Worm (Caenorhabditis elegans): ENCODE data around the gene C54D10.9.

DNA sequence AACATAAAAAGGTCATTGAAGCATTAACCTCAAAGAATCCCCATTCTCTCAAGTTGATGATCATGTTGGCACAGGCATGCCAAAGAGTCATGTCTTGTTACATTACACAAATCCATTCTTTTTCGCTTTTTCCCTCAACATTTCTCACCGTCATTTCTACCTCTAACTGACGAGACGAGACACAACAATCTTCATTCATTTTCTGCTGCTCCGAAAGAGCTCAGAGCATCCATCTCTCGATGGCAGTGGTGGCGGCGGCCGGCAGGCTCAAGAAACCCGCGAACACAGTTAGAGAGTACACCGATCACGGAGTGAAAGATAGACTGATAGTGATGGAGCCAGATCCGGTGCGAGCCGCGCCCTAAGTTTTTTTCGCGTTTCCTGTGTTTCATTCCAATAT lies 30.2 kb downstream of the C54D10.9 start:
- TF ChIP-seq snpc-4 (tag; optimal IDR thresholded peaks at IDR 0.05): no peak
- no peak for TF ChIP-seq ham-2 (GFP tag; optimal IDR thresholded peaks at IDR 0.05)
- TF ChIP-seq mab-5 (tag; optimal IDR thresholded peaks at IDR 0.05): no peak
- TF ChIP-seq pha-4 (tag; optimal IDR thresholded peaks at IDR 0.05): no peak
- TF ChIP-seq cnd-1 (tag; optimal IDR thresholded peaks at IDR 0.05): no peak
- TF ChIP-seq nhr-76 (tag; optimal IDR thresholded peaks at IDR 0.05): no peak
- no peak for TF ChIP-seq mep-1 (tag; optimal IDR thresholded peaks at IDR 0.05)
- TF ChIP-seq nhr-28 (tag; optimal IDR thresholded peaks at IDR 0.05): no peak
- TF ChIP-seq elt-1 (tag; optimal IDR thresholded peaks at IDR 0.05; ENCODE audit: borderline replicate concordance, insufficient read depth): no peak
